Worm (Caenorhabditis elegans): ENCODE data around the gene lgc-54.

DNA sequence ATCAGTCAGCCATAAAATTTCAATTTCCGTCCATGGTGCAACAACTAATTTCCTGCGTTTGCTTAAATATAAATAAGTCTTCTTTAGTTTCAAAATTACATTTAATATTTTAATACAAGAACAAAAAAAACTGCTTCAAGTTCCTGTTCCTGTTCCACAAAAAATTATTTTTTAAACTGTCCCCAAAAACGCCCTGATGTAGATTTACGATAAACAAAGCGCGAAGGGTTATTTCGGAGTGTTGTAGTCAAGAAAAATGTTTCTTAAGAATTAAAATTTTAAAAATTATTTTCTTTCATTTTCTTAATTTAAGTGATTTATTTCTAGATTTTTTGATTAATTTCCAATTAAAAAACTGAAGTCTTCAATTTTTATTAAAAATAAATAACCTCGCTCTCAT is 7.8 kb downstream of the lgc-54 start, which contains the start of gene T15B7.15:
- TF ChIP-seq unc-62 (GFP tag; optimal IDR thresholded peaks at IDR 0.05) = no peak
- no peak for TF ChIP-seq atf-7 (tag; optimal IDR thresholded peaks at IDR 0.05)
- TF ChIP-seq madf-6 (GFP tag; IDR thresholded peaks at IDR 0.05) = no peak
- TF ChIP-seq mcd-1 (GFP tag; IDR thresholded peaks at IDR 0.05) = no peak
- no peak for TF ChIP-seq sptf-2 (GFP tag; optimal IDR thresholded peaks at IDR 0.05)
- no peak for TF ChIP-seq D2030.7 (GFP tag; IDR thresholded peaks at IDR 0.05)
- no peak for TF ChIP-seq nfya-1 (tag; optimal IDR thresholded peaks at IDR 0.05; ENCODE audit: borderline replicate concordance, insufficient read depth)
